Fruit fly (Drosophila melanogaster): ENCODE results near the gene Gr98c.

DNA sequence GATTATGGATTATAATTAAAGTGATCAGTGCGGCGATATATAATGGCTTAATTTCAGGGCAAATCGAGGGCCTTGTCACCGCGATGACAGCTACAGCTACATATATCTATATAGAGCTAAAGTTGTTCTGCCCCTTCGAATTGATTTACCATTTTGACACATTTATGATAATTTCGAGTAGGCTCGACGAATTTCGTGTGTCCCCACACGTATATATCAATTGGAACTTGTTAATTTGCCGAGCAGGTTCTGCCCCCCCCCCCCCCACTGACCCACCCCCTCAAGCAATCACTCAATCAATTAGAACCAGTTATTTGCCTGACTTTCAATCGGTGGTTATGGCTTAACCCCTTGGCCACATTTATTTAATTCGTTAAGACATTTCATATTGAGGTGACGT, 35.2 kb downstream of the Gr98c start:
- TF ChIP-seq EcR (GFP tag; optimal IDR thresholded peaks at IDR 0.05) (no peak), psq (optimal IDR thresholded peaks at IDR 0.05) (no peak), pan (optimal IDR thresholded peaks at IDR 0.05) (no peak), CG8478 (optimal IDR thresholded peaks at IDR 0.05) (no peak), Dll (optimal IDR thresholded peaks at IDR 0.05) (no peak)
